Fruit fly (Drosophila melanogaster): ENCODE results near the gene CG11563.

DNA sequence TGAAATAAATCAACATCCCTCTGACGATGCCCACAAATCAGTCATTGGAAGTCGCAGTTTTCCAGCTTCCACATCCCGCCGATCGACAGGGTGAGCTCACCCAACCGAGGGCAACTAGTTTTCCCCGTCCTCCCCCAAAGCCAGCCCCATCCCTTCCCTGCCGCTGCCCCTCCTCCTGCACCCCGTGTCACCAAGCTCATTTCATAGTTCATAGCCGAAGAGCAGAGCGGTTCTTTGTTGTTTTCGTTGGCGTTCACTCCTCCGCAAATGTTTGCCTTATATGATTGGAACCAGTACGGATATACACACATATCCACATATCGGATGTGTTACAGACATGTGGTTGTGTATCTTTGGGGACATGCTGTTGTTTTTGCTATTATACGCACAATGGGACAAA is 16.7 kb upstream of the CG11563 start:
- TF ChIP-seq psq (optimal IDR thresholded peaks at IDR 0.05) (no peak), insv (optimal IDR thresholded peaks at IDR 0.05) (no peak)

All from Kc167 (cell line).